Worm (Caenorhabditis elegans) whole organism, L1 larva: ENCODE results near the gene tnc-2.

ENCODE experiments used
- C16A3.4 ChIP-seq: fragments of 150-350 bp; optimal IDR thresholded peaks from 2 replicates; lab custom pipeline; 2014; ENCODE audit warnings: missing biosample characterization, missing genetic modification characterization
- F16B12.6 ChIP-seq: fragments of 150-350 bp; optimal IDR thresholded peaks from 2 replicates; lab custom pipeline; 2014; ENCODE audit warnings: missing biosample characterization, missing genetic modification characterization
- Y116A8C.19 ChIP-seq: sonication (generic microtip); optimal IDR thresholded peaks from 2 replicates; lab custom pipeline; 2016; ENCODE audit warnings: missing compliant biosample characterization, missing genetic modification characterization, borderline replicate concordance
- aly-2 ChIP-seq: fragments of 150-350 bp; optimal IDR thresholded peaks from 2 replicates; lab custom pipeline; 2014; ENCODE audit warnings: missing biosample characterization, missing genetic modification characterization
- ama-1 ChIP-seq: fragments of 150-350 bp; optimal IDR thresholded peaks from 2 replicates; lab custom pipeline; 2014
- blmp-1 ChIP-seq: fragments of 150-350 bp; optimal IDR thresholded peaks from 2 replicates; lab custom pipeline; 2014; ENCODE audit warnings: missing biosample characterization, missing genetic modification characterization
- ceh-8 ChIP-seq: fragments of 200-800 bp; sonication (Bioruptor generic); optimal IDR thresholded peaks from 2 replicates; lab custom pipeline; 2018; ENCODE audit warnings: mild to moderate bottlenecking, missing genetic modification characterization, moderate library complexity, missing compliant biosample characterization
- ceh-82 ChIP-seq, 3 experiments: fragments of 150-350 bp in 1 of 3; sonication (generic microtip) in 2 of 3; optimal IDR thresholded peaks; 2 replicates each; lab custom pipeline; 2014 to 2017; ENCODE audit warnings: missing biosample characterization in 3 of 3, missing genetic modification characterization in 3 of 3
- ceh-88 ChIP-seq: fragments of 200-800 bp; sonication (Bioruptor generic); IDR thresholded peaks from 2 replicates; pipeline ENCODE4 v1.3.6; 2022; ENCODE audit warnings: missing genetic modification characterization, missing compliant biosample characterization
- ceh-90 ChIP-seq: sonication (generic microtip); optimal IDR thresholded peaks from 2 replicates; lab custom pipeline; 2016; ENCODE audit warnings: missing genetic modification characterization, missing compliant biosample characterization
- ces-1 ChIP-seq: fragments of 150-350 bp; optimal IDR thresholded peaks from 2 replicates; lab custom pipeline; 2014; ENCODE audit warnings: missing biosample characterization, missing genetic modification reagents, missing genetic modification characterization
- dpl-1 ChIP-seq, 3 experiments: fragments of 150-350 bp in 2 of 3; sonication (generic microtip) in 1 of 3; optimal IDR thresholded peaks; 2 replicates each; lab custom pipeline; 2014 to 2017; ENCODE audit warnings: missing biosample characterization in 3 of 3, missing genetic modification characterization in 3 of 3, missing genetic modification reagents in 3 of 3
- efl-1 ChIP-seq, 4 experiments: fragments of 150-350 bp; optimal IDR thresholded peaks in 3 of 4; peaks in 1 of 4; 1 replicate in 1 of 4; 2 replicates in 3 of 4; lab custom pipeline; 2014; ENCODE audit warnings: missing biosample characterization in 2 of 4, missing genetic modification characterization in 2 of 4, missing genetic modification reagents in 2 of 4
- egl-13 ChIP-seq: sonication (generic microtip); optimal IDR thresholded peaks from 2 replicates; lab custom pipeline; 2016; ENCODE audit warnings: missing genotype, missing genetic modification reagents, missing genetic modification characterization, missing compliant biosample characterization
- egl-27 ChIP-seq, 2 experiments: fragments of 150-350 bp in 1 of 2; sonication (generic microtip); optimal IDR thresholded peaks; 3 replicates each; lab custom pipeline; 2017 to 2018; ENCODE audit warnings: missing biosample characterization in 2 of 2, missing genetic modification characterization in 2 of 2, missing genetic modification reagents in 2 of 2
- elt-3 ChIP-seq, 6 experiments: fragments of 150-350 bp in 1 of 6; sonication (generic microtip); optimal IDR thresholded peaks; 2 replicates each; lab custom pipeline; 2017 to 2018; ENCODE audit warnings: missing biosample characterization in 6 of 6, missing genetic modification characterization in 6 of 6, inconsistent platforms in 1 of 6
- ets-5 ChIP-seq: fragments of 200-800 bp; sonication (Bioruptor generic); IDR thresholded peaks from 2 replicates; pipeline ENCODE4 v1.3.6; 2022; ENCODE audit warnings: missing genetic modification characterization, missing compliant biosample characterization
- fkh-8 ChIP-seq: sonication (generic microtip); optimal IDR thresholded peaks from 2 replicates; lab custom pipeline; 2016; ENCODE audit warnings: mild to moderate bottlenecking, missing genetic modification characterization, missing compliant biosample characterization
- fos-1 ChIP-seq: fragments of 150-350 bp; optimal IDR thresholded peaks from 2 replicates; lab custom pipeline; 2014; ENCODE audit warnings: missing biosample characterization, missing genetic modification characterization
- hlh-17 ChIP-seq: fragments of 200-800 bp; sonication (Bioruptor generic); optimal IDR thresholded peaks from 2 replicates; lab custom pipeline; 2018; ENCODE audit warnings: missing genetic modification characterization, mild to moderate bottlenecking, missing compliant biosample characterization, moderate library complexity, borderline replicate concordance
- hlh-4 ChIP-seq: sonication (generic microtip); optimal IDR thresholded peaks from 2 replicates; lab custom pipeline; 2016; ENCODE audit warnings: mild to moderate bottlenecking, missing genetic modification characterization, missing compliant biosample characterization
- hpl-2 ChIP-seq: fragments of 150-350 bp; optimal IDR thresholded peaks from 2 replicates; lab custom pipeline; 2014; ENCODE audit warnings: missing biosample characterization, missing genetic modification reagents, missing genetic modification characterization
- irx-1 ChIP-seq: sonication (generic microtip); optimal IDR thresholded peaks from 2 replicates; lab custom pipeline; 2016; ENCODE audit warnings: missing genetic modification characterization, missing compliant biosample characterization
- lin-13 ChIP-seq: fragments of 150-350 bp; optimal IDR thresholded peaks from 2 replicates; lab custom pipeline; 2014; ENCODE audit warnings: missing biosample characterization, missing genetic modification reagents, missing genetic modification characterization
- lin-14 ChIP-seq: fragments of 200-800 bp; sonication (Bioruptor generic); optimal IDR thresholded peaks from 2 replicates; lab custom pipeline; 2018; ENCODE audit warnings: mild to moderate bottlenecking, missing genetic modification characterization, moderate library complexity, missing compliant biosample characterization
- lin-15B ChIP-seq: fragments of 150-350 bp; sonication (generic microtip); optimal IDR thresholded peaks from 3 replicates; lab custom pipeline; 2014; ENCODE audit warnings: missing biosample characterization, missing genetic modification characterization
- lin-35 ChIP-seq, 2 experiments: fragments of 150-350 bp; optimal IDR thresholded peaks; 2 replicates each; lab custom pipeline; 2014; ENCODE audit warnings: missing biosample characterization in 2 of 2, missing genetic modification characterization in 2 of 2, missing genetic modification reagents in 2 of 2
- lin-39 ChIP-seq: fragments of 150-350 bp; optimal IDR thresholded peaks from 2 replicates; lab custom pipeline; 2014; ENCODE audit warnings: missing biosample characterization, missing genetic modification reagents, missing genetic modification characterization
- lir-3 ChIP-seq: sonication (generic microtip); optimal IDR thresholded peaks from 2 replicates; lab custom pipeline; 2016; ENCODE audit warnings: mild to moderate bottlenecking, missing genetic modification characterization, moderate library complexity, missing compliant biosample characterization; ENCODE audit not compliant: poor library complexity
- mdl-1 ChIP-seq, 2 experiments: fragments of 150-350 bp; optimal IDR thresholded peaks; 2 replicates each; lab custom pipeline; 2014 to 2017; ENCODE audit warnings: missing biosample characterization in 2 of 2, missing genetic modification characterization in 2 of 2, inconsistent platforms in 1 of 2
- mef-2 ChIP-seq: fragments of 150-350 bp; optimal IDR thresholded peaks from 2 replicates; lab custom pipeline; 2014; ENCODE audit warnings: missing biosample characterization, missing genetic modification characterization
- nhr-237 ChIP-seq: fragments of 150-350 bp; optimal IDR thresholded peaks from 2 replicates; lab custom pipeline; 2014; ENCODE audit warnings: missing biosample characterization, missing genetic modification characterization
- nhr-77 ChIP-seq: fragments of 150-350 bp; optimal IDR thresholded peaks from 2 replicates; lab custom pipeline; 2014; ENCODE audit warnings: missing biosample characterization, missing genetic modification characterization
- nhr-84 ChIP-seq: sonication (generic microtip); optimal IDR thresholded peaks from 2 replicates; lab custom pipeline; 2017; ENCODE audit warnings: missing biosample characterization, missing genetic modification characterization
- pag-3 ChIP-seq: sonication (generic microtip); optimal IDR thresholded peaks from 2 replicates; lab custom pipeline; 2017; ENCODE audit warnings: missing genetic modification characterization, mild to moderate bottlenecking, missing compliant biosample characterization, antibody characterized with exemption, borderline replicate concordance; ENCODE audit not compliant: insufficient read depth
- skn-1 ChIP-seq: fragments of 150-350 bp; optimal IDR thresholded peaks from 2 replicates; lab custom pipeline; 2014; ENCODE audit warnings: missing biosample characterization, missing genetic modification characterization
- snpc-4 ChIP-seq: fragments of 150-350 bp; optimal IDR thresholded peaks from 2 replicates; lab custom pipeline; 2014; ENCODE audit warnings: missing biosample characterization, missing genetic modification characterization
- snu-23 ChIP-seq: sonication (generic microtip); optimal IDR thresholded peaks from 2 replicates; lab custom pipeline; 2016; ENCODE audit warnings: missing genetic modification characterization, missing compliant biosample characterization
- sox-4 ChIP-seq: sonication (generic microtip); optimal IDR thresholded peaks from 2 replicates; lab custom pipeline; 2016; ENCODE audit warnings: missing genetic modification characterization, missing compliant biosample characterization
- sptf-1 ChIP-seq: fragments of 150-350 bp; optimal IDR thresholded peaks from 2 replicates; lab custom pipeline; 2014; ENCODE audit warnings: missing biosample characterization, missing genetic modification characterization
- swsn-7 ChIP-seq: sonication (generic microtip); optimal IDR thresholded peaks from 2 replicates; lab custom pipeline; 2016; ENCODE audit warnings: missing genetic modification characterization, missing compliant biosample characterization
- tbx-2 ChIP-seq: sonication (generic microtip); optimal IDR thresholded peaks from 2 replicates; lab custom pipeline; 2016; ENCODE audit warnings: missing genetic modification characterization, missing compliant biosample characterization
- unc-30 ChIP-seq: sonication (generic microtip); optimal IDR thresholded peaks from 2 replicates; lab custom pipeline; 2017; ENCODE audit warnings: missing biosample characterization, missing genetic modification characterization
- unc-62 ChIP-seq: fragments of 150-350 bp; optimal IDR thresholded peaks from 2 replicates; lab custom pipeline; 2014; ENCODE audit warnings: missing biosample characterization, missing genetic modification reagents, missing genetic modification characterization
- vab-15 ChIP-seq: sonication (generic microtip); optimal IDR thresholded peaks from 2 replicates; lab custom pipeline; 2017; ENCODE audit warnings: missing genotype, mild to moderate bottlenecking, missing genetic modification characterization, missing compliant biosample characterization
- zag-1 ChIP-seq: fragments of 150-350 bp; optimal IDR thresholded peaks from 2 replicates; lab custom pipeline; 2014; ENCODE audit warnings: missing biosample characterization, missing genetic modification characterization
- zip-4 ChIP-seq: fragments of 200-800 bp; sonication (Bioruptor generic); optimal IDR thresholded peaks from 2 replicates; lab custom pipeline; 2018; ENCODE audit warnings: mild to moderate bottlenecking, missing genetic modification characterization, moderate library complexity, missing compliant biosample characterization
- ztf-11 ChIP-seq, 2 experiments: sonication (generic microtip); optimal IDR thresholded peaks; 2 replicates each; lab custom pipeline; 2016 to 2017; ENCODE audit warnings: missing genetic modification characterization in 2 of 2, missing biosample characterization in 1 of 2, missing compliant biosample characterization in 1 of 2
- ztf-4 ChIP-seq: fragments of 150-350 bp; optimal IDR thresholded peaks from 2 replicates; lab custom pipeline; 2014; ENCODE audit warnings: missing biosample characterization, missing genetic modification characterization

Gene tnc-2

DNA sequence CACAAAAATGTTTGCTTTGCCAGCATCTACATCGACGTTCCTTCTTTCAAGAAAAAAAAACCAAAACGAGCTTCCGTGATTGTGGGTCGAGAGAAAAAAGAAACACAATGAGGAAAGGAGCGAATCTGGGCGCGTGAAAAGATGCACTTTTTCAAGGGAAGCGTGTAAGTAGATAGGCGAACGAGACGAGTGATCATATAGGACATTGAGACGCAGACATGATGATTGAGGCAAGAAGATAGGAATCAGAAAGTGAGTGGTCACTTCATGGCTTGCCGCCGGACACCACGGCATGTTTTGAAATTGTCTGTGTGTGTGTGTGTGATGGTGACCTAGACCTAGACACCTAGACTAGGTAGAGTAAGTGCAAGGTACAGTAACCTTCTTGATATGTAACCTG lies 34.9 kb downstream of the tnc-2 start (continued):
- TF ChIP-seq ama-1 (no peak), sptf-1 (tag; lab: Kevin White, UChicago) (no peak), unc-30 (no peak), ets-5 (GFP tag; lab: Robert Waterston, UW) (no peak), aly-2 (tag; lab: Kevin White, UChicago) (no peak)

DNA sequence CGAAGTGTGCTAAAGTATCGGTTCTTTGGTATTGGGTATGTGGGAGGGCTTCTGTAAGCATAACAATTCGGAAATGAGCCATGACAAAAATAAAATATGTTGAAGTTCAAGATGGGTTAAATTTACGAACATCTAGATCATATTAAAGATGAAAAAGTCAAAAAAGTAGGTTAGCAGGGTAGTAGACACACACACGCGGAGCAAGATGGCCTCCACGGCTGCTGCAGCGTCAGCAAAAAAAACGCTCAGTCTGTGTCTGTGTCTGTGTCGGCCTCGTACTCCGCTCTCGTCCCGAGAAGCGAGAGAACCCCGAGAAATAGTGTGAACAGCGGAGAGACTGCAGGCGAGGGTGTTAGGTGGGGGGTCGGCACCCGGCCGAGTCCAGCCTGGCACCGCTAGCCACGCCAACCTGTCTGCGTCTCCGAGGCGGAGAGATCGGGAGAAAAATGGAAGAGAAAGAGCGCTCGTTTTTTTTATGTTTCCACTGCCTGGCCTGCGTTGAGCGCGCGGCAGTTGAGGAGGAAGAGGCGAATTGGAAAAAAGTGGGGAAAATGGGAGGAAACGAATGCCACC lies 35.9 kb downstream of the tnc-2 start, which contains the start of gene myrf-1:
myrf-1 (minus strand) TSS at position 51 of the 573 bp plus-strand sequence.
- TF ChIP-seq ceh-8 (GFP tag; lab: Kevin White, UChicago) (peak; percentile 85), lin-15B (tag; lab: Kevin White, UChicago) (peak; percentile 15), aly-2 (tag; lab: Kevin White, UChicago) (no peak), nhr-237 (tag; lab: Kevin White, UChicago) (peak; percentile 51), unc-62 (no peak), nhr-77 (tag; lab: Kevin White, UChicago) (peak; percentile 75), swsn-7 (peak; percentile 89), C16A3.4 (peak; percentile 65), hlh-4 (tag; lab: Kevin White, UChicago) (no peak), lir-3 (peak; percentile 58), ces-1 (GFP tag; lab: Kevin White, UChicago) (no peak), snu-23 (GFP tag; lab: Kevin White, UChicago) (peak; percentile 88), ztf-4 (tag; lab: Kevin White, UChicago) (peak; percentile 80), lin-13 (peak; percentile 52), ceh-82 (tag; optimal IDR thresholded peaks at IDR 0.05; lab: Kevin White, UChicago) (peak; percentile 49 to 91 (median 53)), hlh-17 (GFP tag; lab: Kevin White, UChicago) (no peak), zag-1 (no peak), zip-4 (GFP tag; lab: Kevin White, UChicago) (peak; percentile 36), egl-13 (peak; percentile 84), efl-1 (optimal IDR thresholded peaks at IDR 0.05; lab: Kevin White, UChicago) (peak; percentile 72 to 79), efl-1 (GFP tag; optimal IDR thresholded peaks at IDR 0.05 in 1 of 2; lab: Kevin White, UChicago) (peak; percentile 55 to 91), ztf-11 (tag; optimal IDR thresholded peaks at IDR 0.05; lab: Kevin White, UChicago) (peak in 1 of 2 experiments; percentile 75), lin-14 (GFP tag; lab: Kevin White, UChicago) (peak; percentile 97), F16B12.6 (tag; lab: Kevin White, UChicago) (peak; percentile 13), fos-1 (tag; lab: Kevin White, UChicago) (peak; percentile 30), elt-3 (tag; optimal IDR thresholded peaks at IDR 0.05; lab: Kevin White, UChicago) (peak in 1 of 6 experiments; percentile 9), dpl-1 (GFP tag; optimal IDR thresholded peaks at IDR 0.05; lab: Kevin White, UChicago) (peak in 2 of 3 experiments; percentile 37 to 55), lin-35 (GFP tag; optimal IDR thresholded peaks at IDR 0.05; lab: Kevin White, UChicago) (peak; percentile 53 to 59), unc-30 (no peak), ceh-88 (GFP tag; lab: Robert Waterston, UW) (no peak), egl-27 (tag; optimal IDR thresholded peaks at IDR 0.05; lab: Kevin White, UChicago) (peak; percentile 32 to 41), skn-1 (tag; lab: Kevin White, UChicago) (peak; percentile 77), sptf-1 (tag; lab: Kevin White, UChicago) (no peak), ets-5 (GFP tag; lab: Robert Waterston, UW) (no peak), tbx-2 (tag; lab: Kevin White, UChicago) (peak; percentile 85), fkh-8 (tag; lab: Kevin White, UChicago) (peak; percentile 90), snpc-4 (tag; lab: Kevin White, UChicago) (peak; percentile 48), pag-3 (tag; lab: Kevin White, UChicago) (peak; percentile 72), ceh-90 (tag; lab: Kevin White, UChicago) (no peak), sox-4 (tag; lab: Kevin White, UChicago) (peak; percentile 54), blmp-1 (tag; lab: Kevin White, UChicago) (peak; percentile 73), mef-2 (peak; percentile 10), irx-1 (tag; lab: Kevin White, UChicago) (peak; percentile 66), ama-1 (no peak), lin-39 (tag; lab: Kevin White, UChicago) (no peak), hpl-2 (GFP tag; lab: Kevin White, UChicago) (no peak), mdl-1 (tag; optimal IDR thresholded peaks at IDR 0.05; lab: Kevin White, UChicago) (peak in 1 of 2 experiments; percentile 83), nhr-84 (tag; lab: Kevin White, UChicago) (no peak), vab-15 (tag; lab: Kevin White, UChicago) (no peak), Y116A8C.19 (tag; lab: Kevin White, UChicago) (no peak)
